Worm (Caenorhabditis elegans): Measurements from ENCODE around the gene T16G1.4.

T16G1.4 gene

ce11 chrV:12921680-12922079, 20.0 kb downstream of the T16G1.4 start:
- TF ChIP-seq nhr-19 (GFP tag; conservative IDR thresholded peaks at IDR 0.05) (no peak), nhr-85 (tag) (no peak), elt-2 (tag; optimal IDR thresholded peaks at IDR 0.05) (peak; percentile 74), pax-3 (tag; optimal IDR thresholded peaks at IDR 0.05) (peak; percentile 15), mdl-1 (tag; optimal IDR thresholded peaks at IDR 0.05) (no peak), nhr-20 (tag; optimal IDR thresholded peaks at IDR 0.05) (peak; percentile 15), lin-35 (GFP tag; optimal IDR thresholded peaks at IDR 0.05) (peak in 1 of 2 experiments; percentile 26)

DNA sequence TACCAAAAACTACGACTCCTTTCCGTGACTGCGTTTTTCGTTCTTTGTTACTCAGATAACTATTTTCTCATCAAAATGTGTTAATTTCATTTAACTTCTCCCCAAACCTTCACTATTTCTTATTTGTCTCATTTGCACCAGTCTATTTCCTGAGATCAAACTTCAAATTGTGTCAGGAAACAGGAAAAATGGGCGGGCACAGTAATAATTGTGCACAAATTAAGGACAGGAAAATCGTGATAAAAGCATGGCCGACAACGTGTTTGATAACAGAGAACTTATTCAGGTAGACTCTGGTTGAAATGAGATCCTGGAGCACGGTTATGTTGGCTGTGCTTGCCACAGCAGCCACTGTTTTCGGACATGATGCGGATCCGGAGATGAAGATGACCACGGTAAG, 21.9 kb downstream of the T16G1.4 start, which contains the start of gene lipl-1:
Gene lipl-1, plus strand, starts transcription at position 282 of the 400 bp plus-strand sequence.
- TF ChIP-seq snu-23 (GFP tag; optimal IDR thresholded peaks at IDR 0.05) (no peak), sox-4 (tag; optimal IDR thresholded peaks at IDR 0.05) (no peak)

DNA sequence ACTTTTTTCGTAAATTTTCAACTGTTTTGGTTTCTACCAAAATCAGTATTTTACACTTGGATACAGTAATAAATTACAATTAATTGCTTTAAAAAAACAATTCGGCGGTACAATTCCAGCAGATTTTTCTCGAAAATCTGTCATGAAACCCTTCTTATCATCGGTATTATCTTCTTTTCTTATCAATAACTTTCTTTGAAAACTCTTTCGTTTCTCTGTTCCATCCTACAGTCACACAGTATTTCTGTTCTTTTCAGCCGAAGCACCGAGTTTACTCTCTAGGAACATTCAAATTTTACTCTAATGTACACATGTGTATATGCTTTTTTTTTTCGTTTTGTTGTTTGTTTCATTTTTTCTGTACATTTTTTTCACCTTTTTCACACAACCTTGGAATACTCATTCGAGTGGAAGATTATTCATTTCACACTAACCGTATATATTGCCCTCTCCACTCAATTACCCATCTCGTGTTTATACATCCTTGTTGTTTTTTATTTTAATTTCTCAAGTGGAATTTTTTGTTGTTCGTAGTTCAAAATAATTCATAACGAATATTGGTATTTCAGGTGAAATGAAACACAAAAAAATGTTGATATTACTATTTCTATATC, 32.0 kb downstream of the T16G1.4 start, which contains the start of gene nid-1:
Gene nid-1, plus strand, starts transcription at position 564 of the 614 bp plus-strand sequence.
- TF ChIP-seq nhr-84 (tag; optimal IDR thresholded peaks at IDR 0.05) (no peak), efl-1 (optimal IDR thresholded peaks at IDR 0.05) (no peak), efl-1 (GFP tag; optimal IDR thresholded peaks at IDR 0.05 in 1 of 2) (peak in 1 of 2 experiments; percentile 77), elt-2 (tag; optimal IDR thresholded peaks at IDR 0.05) (peak; percentile 66), ets-5 (GFP tag; IDR thresholded peaks at IDR 0.05) (no peak), swsn-7 (tag; optimal IDR thresholded peaks at IDR 0.05) (no peak), lir-3 (tag; optimal IDR thresholded peaks at IDR 0.05; ENCODE audit: poor library complexity) (no peak), xbp-1 (tag; optimal IDR thresholded peaks at IDR 0.05) (no peak)

DNA sequence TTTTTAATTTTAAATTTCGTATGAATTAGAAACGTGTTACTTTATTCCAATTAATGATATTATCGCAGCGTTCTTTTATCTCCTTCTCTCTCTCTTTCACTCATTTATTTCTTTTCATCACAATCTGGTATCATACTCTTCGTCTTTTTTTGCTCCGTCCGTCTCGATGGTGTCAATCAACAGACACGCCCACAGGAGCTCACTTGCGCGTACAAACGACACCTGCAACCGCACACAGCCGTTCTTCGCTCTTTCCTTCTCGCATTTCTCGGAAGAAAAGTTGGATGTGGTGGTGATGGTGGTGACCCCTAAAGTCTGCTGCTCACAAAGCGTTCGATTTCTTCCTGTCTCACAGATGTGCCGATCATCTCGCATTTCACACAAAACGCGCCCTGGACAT, 33.0 kb downstream of the T16G1.4 start:
- no peak for TF ChIP-seq nhr-28 (tag; optimal IDR thresholded peaks at IDR 0.05)
- no peak for TF ChIP-seq unc-30 (tag; optimal IDR thresholded peaks at IDR 0.05)
- TF ChIP-seq irx-1 (tag; optimal IDR thresholded peaks at IDR 0.05) = no peak
- TF ChIP-seq hlh-4 (tag; optimal IDR thresholded peaks at IDR 0.05) = no peak
- TF ChIP-seq fkh-4 (tag; optimal IDR thresholded peaks at IDR 0.05; ENCODE audit: borderline replicate concordance) = no peak
- TF ChIP-seq C34B4.2 (tag; optimal IDR thresholded peaks at IDR 0.05) = no peak
- TF ChIP-seq lin-14 (GFP tag; optimal IDR thresholded peaks at IDR 0.05) = no peak
- TF ChIP-seq zip-4 (GFP tag; optimal IDR thresholded peaks at IDR 0.05) = no peak
- TF ChIP-seq elt-3 (tag; optimal IDR thresholded peaks at IDR 0.05) = no peak
- no peak for TF ChIP-seq sox-4 (tag; optimal IDR thresholded peaks at IDR 0.05)
- TF ChIP-seq sptf-1 (tag; optimal IDR thresholded peaks at IDR 0.05) = no peak
- no peak for TF ChIP-seq lin-13 (GFP tag; optimal IDR thresholded peaks at IDR 0.05)
- no peak for TF ChIP-seq nhr-19 (GFP tag; conservative IDR thresholded peaks at IDR 0.05)
- TF ChIP-seq tlp-1 (tag; optimal IDR thresholded peaks at IDR 0.05) = no peak
- no peak for TF ChIP-seq swsn-7 (tag; optimal IDR thresholded peaks at IDR 0.05)
- TF ChIP-seq nhr-11 (tag; optimal IDR thresholded peaks at IDR 0.05) = no peak
- TF ChIP-seq ztf-4 (tag; optimal IDR thresholded peaks at IDR 0.05) = no peak
- TF ChIP-seq ceh-8 (GFP tag; optimal IDR thresholded peaks at IDR 0.05) = no peak
- no peak for TF ChIP-seq dsc-1 (tag; optimal IDR thresholded peaks at IDR 0.05)
- TF ChIP-seq unc-130 (tag; optimal IDR thresholded peaks at IDR 0.05) = no peak

ce11 chrV:12907436-12907835, 34.2 kb downstream of the T16G1.4 start:
- TF ChIP-seq ceh-90 (tag; optimal IDR thresholded peaks at IDR 0.05) = no peak
- TF ChIP-seq ceh-8 (GFP tag; optimal IDR thresholded peaks at IDR 0.05) = no peak
- no peak for TF ChIP-seq C04F5.9 (tag; optimal IDR thresholded peaks at IDR 0.05)
- no peak for TF ChIP-seq lsy-2 (tag; optimal IDR thresholded peaks at IDR 0.05)
- TF ChIP-seq xbp-1 (tag; optimal IDR thresholded peaks at IDR 0.05) = no peak
- no peak for TF ChIP-seq C16A3.4 (tag; optimal IDR thresholded peaks at IDR 0.05)
